Worm (Caenorhabditis elegans) whole organism, L4 larva: ENCODE measurements around the gene T06F4.1.

Experiments used
- F10B5.3 ChIP-seq: sonication (generic microtip); optimal IDR thresholded peaks from 2 replicates; lab custom pipeline; 2016; ENCODE audit warnings: mild to moderate bottlenecking, missing genetic modification characterization, missing compliant biosample characterization
- F37D6.2 ChIP-seq: sonication (generic microtip); optimal IDR thresholded peaks from 2 replicates; lab custom pipeline; 2016; ENCODE audit warnings: mild to moderate bottlenecking, missing genetic modification characterization, missing compliant biosample characterization
- T20F7.1 ChIP-seq: fragments of 200-800 bp; sonication (Bioruptor generic); optimal IDR thresholded peaks from 2 replicates; lab custom pipeline; 2018; ENCODE audit warnings: mild to moderate bottlenecking, missing genetic modification characterization, missing compliant biosample characterization
- T26A8.4 ChIP-seq: fragments of 200-800 bp; sonication (Bioruptor generic); IDR thresholded peaks from 2 replicates; pipeline ENCODE4 v1.3.6; 2022; ENCODE audit warnings: missing genetic modification characterization, missing compliant biosample characterization
- Y5F2A.4 ChIP-seq: fragments of 200-800 bp; sonication (Bioruptor generic); optimal IDR thresholded peaks from 2 replicates; lab custom pipeline; 2018; ENCODE audit warnings: mild to moderate bottlenecking, missing genetic modification characterization, missing compliant biosample characterization
- ZK546.5 ChIP-seq, 2 experiments: sonication (generic microtip); optimal IDR thresholded peaks; 2 replicates each; lab custom pipeline; 2017; ENCODE audit warnings: missing biosample characterization in 2 of 2, missing genetic modification characterization in 2 of 2
- ama-1 ChIP-seq: fragments of 150-350 bp; optimal IDR thresholded peaks from 2 replicates; lab custom pipeline; 2014; ENCODE audit warnings: inconsistent platforms, mixed read lengths
- arid-1 ChIP-seq: fragments of 200-800 bp; sonication (Bioruptor generic); conservative IDR thresholded peaks from 2 replicates; pipeline ENCODE4 v1.3.6; 2022; ENCODE audit warnings: missing genetic modification reagents, missing genetic modification characterization, missing compliant biosample characterization
- attf-4 ChIP-seq: sonication (generic microtip); optimal IDR thresholded peaks from 3 replicates; lab custom pipeline; 2017; ENCODE audit warnings: missing biosample characterization, missing genetic modification characterization
- ceh-20 ChIP-seq: fragments of 200-800 bp; sonication (Bioruptor generic); IDR thresholded peaks from 2 replicates; pipeline ENCODE4 v1.3.6; 2022; ENCODE audit warnings: missing genetic modification reagents, missing genetic modification characterization, missing compliant biosample characterization
- ceh-28 ChIP-seq: fragments of 150-350 bp; optimal IDR thresholded peaks from 2 replicates; lab custom pipeline; 2014; ENCODE audit warnings: missing biosample characterization, missing genetic modification reagents, missing genetic modification characterization
- ceh-32 ChIP-seq: sonication (generic microtip); optimal IDR thresholded peaks from 2 replicates; lab custom pipeline; 2016; ENCODE audit warnings: mild to moderate bottlenecking, missing genetic modification characterization, missing compliant biosample characterization; ENCODE audit not compliant: poor library complexity
- ceh-44 ChIP-seq: fragments of 200-800 bp; sonication (Bioruptor generic); IDR thresholded peaks from 2 replicates; pipeline ENCODE4 v1.3.6; 2022; ENCODE audit warnings: missing genetic modification reagents, missing genetic modification characterization, missing compliant biosample characterization
- ceh-82 ChIP-seq: sonication (generic microtip); optimal IDR thresholded peaks from 2 replicates; lab custom pipeline; 2017; ENCODE audit warnings: missing biosample characterization, missing genetic modification characterization
- ces-1 ChIP-seq: fragments of 150-350 bp; sonication (generic microtip); optimal IDR thresholded peaks from 4 replicates; lab custom pipeline; 2014; ENCODE audit warnings: missing biosample characterization, missing genetic modification reagents, missing genetic modification characterization
- cey-2 ChIP-seq: sonication (generic microtip); optimal IDR thresholded peaks from 3 replicates; lab custom pipeline; 2017; ENCODE audit warnings: missing genetic modification characterization, mild to moderate bottlenecking, missing compliant biosample characterization, antibody characterized with exemption, borderline replicate concordance; ENCODE audit not compliant: insufficient read depth
- daf-12 ChIP-seq: fragments of 150-350 bp; optimal IDR thresholded peaks from 2 replicates; lab custom pipeline; 2014; ENCODE audit warnings: missing biosample characterization, missing genetic modification reagents, missing genetic modification characterization
- daf-8 ChIP-seq: fragments of 200-800 bp; sonication (Bioruptor generic); IDR thresholded peaks from 2 replicates; pipeline ENCODE4 v1.3.6; 2022; ENCODE audit warnings: missing genetic modification characterization, missing compliant biosample characterization
- dmd-6 ChIP-seq: fragments of 200-800 bp; sonication (Bioruptor generic); IDR thresholded peaks from 2 replicates; pipeline ENCODE4 v1.3.6; 2022; ENCODE audit warnings: missing genetic modification reagents, missing genetic modification characterization, missing compliant biosample characterization
- dve-1 ChIP-seq: sonication (generic microtip); optimal IDR thresholded peaks from 2 replicates; lab custom pipeline; 2017; ENCODE audit warnings: antibody characterized with exemption, mild to moderate bottlenecking, missing genetic modification characterization, missing compliant biosample characterization; ENCODE audit not compliant: insufficient read depth
- fkh-10 ChIP-seq: fragments of 150-350 bp; optimal IDR thresholded peaks from 2 replicates; lab custom pipeline; 2014; ENCODE audit warnings: missing biosample characterization, missing genetic modification reagents, missing genetic modification characterization
- fos-1 ChIP-seq: fragments of 150-350 bp; optimal IDR thresholded peaks from 2 replicates; lab custom pipeline; 2014; ENCODE audit warnings: missing biosample characterization, missing genetic modification characterization
- hlh-30 ChIP-seq: sonication (generic microtip); optimal IDR thresholded peaks from 2 replicates; lab custom pipeline; 2017; ENCODE audit warnings: antibody characterized with exemption, mild to moderate bottlenecking, missing genetic modification characterization, missing compliant biosample characterization; ENCODE audit not compliant: insufficient read depth
- hmg-1.1 ChIP-seq: fragments of 200-800 bp; sonication (Bioruptor generic); IDR thresholded peaks from 2 replicates; pipeline ENCODE4 v1.3.6; 2022; ENCODE audit warnings: missing genetic modification reagents, missing genetic modification characterization, missing compliant biosample characterization
- jun-1 ChIP-seq: fragments of 150-350 bp; optimal IDR thresholded peaks from 2 replicates; lab custom pipeline; 2014; ENCODE audit warnings: missing biosample characterization, missing genetic modification reagents, missing genetic modification characterization
- lim-7 ChIP-seq: fragments of 200-800 bp; sonication (Bioruptor generic); IDR thresholded peaks from 2 replicates; pipeline ENCODE4 v1.3.6; 2022; ENCODE audit warnings: missing genetic modification characterization, missing compliant biosample characterization
- lin-15B ChIP-seq: fragments of 150-350 bp; sonication (generic microtip); optimal IDR thresholded peaks from 3 replicates; lab custom pipeline; 2014; ENCODE audit warnings: missing biosample characterization, missing genetic modification characterization
- lin-29 ChIP-seq: fragments of 200-800 bp; sonication (Bioruptor generic); IDR thresholded peaks from 2 replicates; pipeline ENCODE4 v1.3.6; 2022; ENCODE audit warnings: missing genetic modification reagents, missing genetic modification characterization, missing compliant biosample characterization
- lin-38 ChIP-seq: fragments of 200-800 bp; sonication (Bioruptor generic); IDR thresholded peaks from 2 replicates; pipeline ENCODE4 v1.3.6; 2022; ENCODE audit warnings: missing genetic modification reagents, missing genetic modification characterization, missing compliant biosample characterization
- lin-39 ChIP-seq: fragments of 150-350 bp; optimal IDR thresholded peaks from 2 replicates; lab custom pipeline; 2014; ENCODE audit warnings: missing biosample characterization, missing genetic modification reagents, missing genetic modification characterization
- mep-1 ChIP-seq: fragments of 150-350 bp; sonication (generic microtip); optimal IDR thresholded peaks from 3 replicates; lab custom pipeline; 2014; ENCODE audit warnings: missing biosample characterization, missing genetic modification characterization
- nhr-10 ChIP-seq: fragments of 150-350 bp; optimal IDR thresholded peaks from 2 replicates; lab custom pipeline; 2014; ENCODE audit warnings: missing biosample characterization, missing genetic modification characterization
- nhr-102 ChIP-seq: sonication (generic microtip); optimal IDR thresholded peaks from 2 replicates; lab custom pipeline; 2016; ENCODE audit warnings: mild to moderate bottlenecking, missing genetic modification characterization, moderate library complexity, missing compliant biosample characterization
- nhr-11 ChIP-seq: fragments of 150-350 bp; optimal IDR thresholded peaks from 2 replicates; lab custom pipeline; 2014; ENCODE audit warnings: missing biosample characterization, missing genetic modification characterization
- nhr-111 ChIP-seq: fragments of 200-800 bp; sonication (Bioruptor generic); optimal IDR thresholded peaks from 2 replicates; lab custom pipeline; 2018; ENCODE audit warnings: mild to moderate bottlenecking, missing genetic modification characterization, missing compliant biosample characterization
- nhr-237 ChIP-seq: sonication (generic microtip); optimal IDR thresholded peaks from 2 replicates; lab custom pipeline; 2017; ENCODE audit warnings: missing biosample characterization, missing genetic modification characterization
- nhr-25 ChIP-seq: sonication (generic microtip); optimal IDR thresholded peaks from 2 replicates; lab custom pipeline; 2017; ENCODE audit warnings: missing genetic modification characterization, mild to moderate bottlenecking, missing compliant biosample characterization, antibody characterized with exemption, moderate library complexity, borderline replicate concordance; ENCODE audit not compliant: insufficient read depth
- nhr-48 ChIP-seq: sonication (generic microtip); optimal IDR thresholded peaks from 2 replicates; lab custom pipeline; 2016; ENCODE audit warnings: mild to moderate bottlenecking, missing genetic modification characterization, missing compliant biosample characterization
- nhr-6 ChIP-seq: fragments of 150-350 bp; optimal IDR thresholded peaks from 2 replicates; lab custom pipeline; 2014; ENCODE audit warnings: missing biosample characterization, missing genetic modification characterization
- pha-4 ChIP-seq, 2 experiments: fragments of 150-350 bp in 1 of 2; fragments of 200-800 bp in 1 of 2; sonication (Bioruptor generic) in 1 of 2; IDR thresholded peaks in 1 of 2; optimal IDR thresholded peaks in 1 of 2; 2 replicates each; pipeline versions ENCODE4 v1.3.6 to Lab custom; 2014 to 2022; ENCODE audit warnings: missing genetic modification characterization in 2 of 2, missing genetic modification reagents in 2 of 2, missing biosample characterization in 1 of 2, missing compliant biosample characterization in 1 of 2
- rbr-2 ChIP-seq: sonication (generic microtip); optimal IDR thresholded peaks from 2 replicates; lab custom pipeline; 2016; ENCODE audit warnings: missing genotype, missing genetic modification characterization, missing compliant biosample characterization
- saeg-2 ChIP-seq: fragments of 200-800 bp; sonication (Bioruptor generic); IDR thresholded peaks from 2 replicates; pipeline ENCODE4 v1.3.6; 2022; ENCODE audit warnings: missing genetic modification reagents, missing genetic modification characterization, missing compliant biosample characterization
- sdz-12 ChIP-seq: fragments of 200-800 bp; sonication (Bioruptor generic); optimal IDR thresholded peaks from 2 replicates; lab custom pipeline; 2018; ENCODE audit warnings: mild to moderate bottlenecking, missing genetic modification characterization, missing compliant biosample characterization
- snpc-1.2 ChIP-seq: fragments of 200-800 bp; sonication (Bioruptor generic); IDR thresholded peaks from 2 replicates; pipeline ENCODE4 v1.3.6; 2022; ENCODE audit warnings: missing genetic modification reagents, missing genetic modification characterization, missing compliant biosample characterization
- spr-1 ChIP-seq: sonication (generic microtip); optimal IDR thresholded peaks from 2 replicates; lab custom pipeline; 2016; ENCODE audit warnings: mild to moderate bottlenecking, missing genetic modification characterization, missing compliant biosample characterization
- spr-3 ChIP-seq: fragments of 200-800 bp; sonication (Bioruptor generic); optimal IDR thresholded peaks from 2 replicates; lab custom pipeline; 2018; ENCODE audit warnings: mild to moderate bottlenecking, missing genetic modification characterization, missing compliant biosample characterization
- unc-130 ChIP-seq: sonication (generic microtip); optimal IDR thresholded peaks from 2 replicates; lab custom pipeline; 2016; ENCODE audit warnings: missing genetic modification reagents, missing genetic modification characterization, missing compliant biosample characterization
- zag-1 ChIP-seq: fragments of 150-350 bp; optimal IDR thresholded peaks from 2 replicates; lab custom pipeline; 2014; ENCODE audit warnings: missing biosample characterization, missing genetic modification characterization
- zfp-3 ChIP-seq: fragments of 200-800 bp; sonication (Bioruptor generic); conservative IDR thresholded peaks from 2 replicates; pipeline ENCODE4 v1.3.6; 2022; ENCODE audit warnings: missing genetic modification reagents, missing genetic modification characterization, missing compliant biosample characterization
- zip-2 ChIP-seq: fragments of 150-350 bp; optimal IDR thresholded peaks from 2 replicates; lab custom pipeline; 2014; ENCODE audit warnings: missing biosample characterization, missing genetic modification characterization
- ztf-11 ChIP-seq: fragments of 150-350 bp; optimal IDR thresholded peaks from 2 replicates; lab custom pipeline; 2014; ENCODE audit warnings: missing biosample characterization, missing genetic modification characterization
- ztf-7 ChIP-seq: fragments of 150-350 bp; optimal IDR thresholded peaks from 2 replicates; lab custom pipeline; 2014; ENCODE audit warnings: missing biosample characterization, missing genetic modification characterization

The T06F4.1 gene

DNA sequence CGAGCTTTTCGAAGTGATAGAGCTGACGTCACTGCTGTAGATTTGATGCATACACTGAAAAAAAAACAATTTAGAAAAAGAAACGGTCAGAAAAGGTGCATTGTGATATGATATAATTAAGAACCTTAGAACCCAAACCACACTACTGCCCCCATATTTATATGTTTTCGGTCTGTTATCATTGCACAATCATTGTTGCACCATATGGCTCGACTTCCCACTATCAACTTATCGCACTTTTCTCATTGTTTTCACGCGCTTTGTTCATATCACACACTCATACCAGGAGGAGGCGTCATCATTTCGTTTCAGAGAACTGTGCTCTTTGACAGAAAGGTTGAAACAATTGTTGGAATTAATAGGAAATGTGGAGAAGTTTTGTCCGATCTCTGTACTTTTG, 70.2 kb downstream of the T06F4.1 start (continued):
- TF ChIP-seq snpc-1.2 (GFP tag; lab: Robert Waterston, UW) (no peak), attf-4 (no peak), ceh-32 (tag; lab: Kevin White, UChicago) (no peak), fos-1 (tag; lab: Kevin White, UChicago) (no peak), fkh-10 (GFP tag; lab: Kevin White, UChicago) (no peak), ceh-28 (tag; lab: Kevin White, UChicago) (no peak), daf-8 (GFP tag; lab: Robert Waterston, UW) (no peak), spr-3 (GFP tag; lab: Kevin White, UChicago) (no peak), cey-2 (tag; lab: Kevin White, UChicago) (no peak), lin-38 (GFP tag; lab: Robert Waterston, UW) (no peak), nhr-10 (tag; lab: Kevin White, UChicago) (peak; percentile 9), zfp-3 (GFP tag; lab: Robert Waterston, UW) (no peak), F10B5.3 (tag; lab: Kevin White, UChicago) (no peak), rbr-2 (tag; lab: Kevin White, UChicago) (no peak), pha-4 (GFP tag; IDR thresholded peaks at IDR 0.05; lab: Robert Waterston, UW) (no peak), pha-4 (tag; optimal IDR thresholded peaks at IDR 0.05; lab: Kevin White, UChicago) (no peak), zag-1 (no peak), jun-1 (tag; lab: Kevin White, UChicago) (no peak), nhr-111 (GFP tag; lab: Kevin White, UChicago) (no peak), lin-15B (tag; lab: Kevin White, UChicago) (no peak), saeg-2 (GFP tag; lab: Robert Waterston, UW) (no peak), ces-1 (GFP tag; lab: Kevin White, UChicago) (no peak), spr-1 (no peak), T20F7.1 (peak; percentile 49), ceh-20 (GFP tag; lab: Robert Waterston, UW) (no peak), nhr-11 (tag; lab: Kevin White, UChicago) (no peak), arid-1 (GFP tag; lab: Robert Waterston, UW) (no peak), F37D6.2 (tag; lab: Kevin White, UChicago) (no peak), ceh-44 (GFP tag; lab: Robert Waterston, UW) (no peak), dmd-6 (GFP tag; lab: Robert Waterston, UW) (peak; percentile 94), mep-1 (tag; lab: Kevin White, UChicago) (peak; percentile 37), ztf-11 (tag; lab: Kevin White, UChicago) (no peak), lim-7 (GFP tag; lab: Robert Waterston, UW) (no peak), lin-29 (no peak), sdz-12 (GFP tag; lab: Kevin White, UChicago) (no peak), zip-2 (tag; lab: Kevin White, UChicago) (no peak), ztf-7 (tag; lab: Kevin White, UChicago) (peak; percentile 98), ZK546.5 (tag; optimal IDR thresholded peaks at IDR 0.05; lab: Kevin White, UChicago) (no peak), ama-1 (lab: Kevin White, UChicago) (no peak), nhr-102 (peak; percentile 26), nhr-25 (tag; lab: Kevin White, UChicago) (no peak), nhr-48 (tag; lab: Kevin White, UChicago) (peak; percentile 67), hmg-1.1 (GFP tag; lab: Robert Waterston, UW) (no peak), ceh-82 (tag; lab: Kevin White, UChicago) (no peak), unc-130 (GFP tag; lab: Kevin White, UChicago) (no peak), T26A8.4 (GFP tag; lab: Robert Waterston, UW) (no peak), Y5F2A.4 (GFP tag; lab: Kevin White, UChicago) (no peak), lin-39 (tag; lab: Kevin White, UChicago) (no peak), nhr-6 (tag; lab: Kevin White, UChicago) (no peak), daf-12 (tag; lab: Kevin White, UChicago) (no peak), hlh-30 (peak; percentile 84), nhr-237 (tag; lab: Kevin White, UChicago) (no peak), dve-1 (peak; percentile 94)
